Worm (Caenorhabditis elegans): ENCODE measurements around the gene srw-63.

srw-63 gene

ce11 chrIV:13979797-13980459 is 35.8 kb downstream of the srw-63 start, which contains the start of gene dnbp-1:
dnbp-1 (minus strand) TSS chrIV:13979847.
- no peak for TF ChIP-seq dmd-9 (GFP tag; IDR thresholded peaks at IDR 0.05)
- TF ChIP-seq egl-43 (GFP tag; IDR thresholded peaks at IDR 0.05): no peak
- TF ChIP-seq lin-15B (tag; optimal IDR thresholded peaks at IDR 0.05): no peak
- TF ChIP-seq mep-1 (tag; optimal IDR thresholded peaks at IDR 0.05): peak; percentile 88
- TF ChIP-seq nhr-10 (tag; optimal IDR thresholded peaks at IDR 0.05): no peak
- TF ChIP-seq nhr-41 (GFP tag; IDR thresholded peaks at IDR 0.05): no peak
- TF ChIP-seq hmg-1.1 (GFP tag; IDR thresholded peaks at IDR 0.05): no peak; the same call in 1 of the 2 replicates
- TF ChIP-seq nhr-28 (tag; optimal IDR thresholded peaks at IDR 0.05): peak; percentile 79
- TF ChIP-seq tag-97 (GFP tag; IDR thresholded peaks at IDR 0.05): no peak
- no peak for TF ChIP-seq unc-39 (tag; optimal IDR thresholded peaks at IDR 0.05)
- no peak for TF ChIP-seq cey-2 (tag; optimal IDR thresholded peaks at IDR 0.05; ENCODE audit: borderline replicate concordance, insufficient read depth)
- TF ChIP-seq tra-1 (GFP tag; IDR thresholded peaks at IDR 0.05): 0 out of 2 replicates have a peak, but pooled peaks have one; percentile 35
- no peak for TF ChIP-seq F26F4.8 (GFP tag; conservative IDR thresholded peaks at IDR 0.05)
- TF ChIP-seq mxl-3 (GFP tag; optimal IDR thresholded peaks at IDR 0.05): peak; percentile 73
- TF ChIP-seq zip-11 (GFP tag; IDR thresholded peaks at IDR 0.05): no peak
- peak; percentile 61 for TF ChIP-seq dpl-1 (GFP tag; optimal IDR thresholded peaks at IDR 0.05)
- peak; percentile 36 for TF ChIP-seq F37D6.2 (tag; optimal IDR thresholded peaks at IDR 0.05)
- TF ChIP-seq ZK546.5 (tag; optimal IDR thresholded peaks at IDR 0.05): no peak
- TF ChIP-seq lim-7 (GFP tag; IDR thresholded peaks at IDR 0.05): no peak
- no peak for TF ChIP-seq nhr-111 (GFP tag; optimal IDR thresholded peaks at IDR 0.05)
- no peak for TF ChIP-seq gei-8 (GFP tag; optimal IDR thresholded peaks at IDR 0.05)
- no peak for TF ChIP-seq Y75B8A.6 (GFP tag; IDR thresholded peaks at IDR 0.05)
- TF ChIP-seq lin-1 (GFP tag; IDR thresholded peaks at IDR 0.05): no peak
- TF ChIP-seq zfp-3 (GFP tag; conservative IDR thresholded peaks at IDR 0.05): no peak
- peak; percentile 79 for TF ChIP-seq nhr-6 (tag; optimal IDR thresholded peaks at IDR 0.05)
- TF ChIP-seq egl-27 (tag; optimal IDR thresholded peaks at IDR 0.05): no peak
- peak; percentile 78 for TF ChIP-seq hlh-30 (tag; optimal IDR thresholded peaks at IDR 0.05; ENCODE audit: insufficient read depth)
- no peak for TF ChIP-seq ceh-62 (tag; optimal IDR thresholded peaks at IDR 0.05)
- TF ChIP-seq lin-13 (GFP tag; optimal IDR thresholded peaks at IDR 0.05): peak; percentile 60
- no peak for TF ChIP-seq jun-1 (tag; optimal IDR thresholded peaks at IDR 0.05)
- TF ChIP-seq snpc-1.2 (GFP tag; IDR thresholded peaks at IDR 0.05): no peak
- peak in 1 of 2 experiments; percentile 6 for TF ChIP-seq daf-16 (GFP tag; optimal IDR thresholded peaks at IDR 0.05)
- TF ChIP-seq daf-16 (tag; optimal IDR thresholded peaks at IDR 0.05): no peak
- no peak for TF ChIP-seq pha-4 (GFP tag; IDR thresholded peaks at IDR 0.05)
- TF ChIP-seq pha-4 (tag; optimal IDR thresholded peaks at IDR 0.05): peak; percentile 55
- no peak for TF ChIP-seq D1046.2 (GFP tag; IDR thresholded peaks at IDR 0.05)
- TF ChIP-seq ZK337.2 (GFP tag; IDR thresholded peaks at IDR 0.05): no peak
- no peak for TF ChIP-seq Y105C5A.15 (GFP tag; IDR thresholded peaks at IDR 0.05)
- TF ChIP-seq dve-1 (tag; optimal IDR thresholded peaks at IDR 0.05; ENCODE audit: insufficient read depth): peak; percentile 50
- TF ChIP-seq aly-2 (tag; optimal IDR thresholded peaks at IDR 0.05): no peak
- no peak for TF ChIP-seq ceh-44 (GFP tag; IDR thresholded peaks at IDR 0.05)
- TF ChIP-seq T26A8.4 (GFP tag; IDR thresholded peaks at IDR 0.05): no peak
- TF ChIP-seq zag-1 (tag; optimal IDR thresholded peaks at IDR 0.05): no peak
- TF ChIP-seq vab-7 (GFP tag; IDR thresholded peaks at IDR 0.05): no peak
- no peak for TF ChIP-seq aha-1 (tag)
- TF ChIP-seq lin-38 (GFP tag; IDR thresholded peaks at IDR 0.05): peak; percentile 92
- no peak for TF ChIP-seq mxl-2 (GFP tag; conservative IDR thresholded peaks at IDR 0.05)
- TF ChIP-seq snpc-4 (tag; optimal IDR thresholded peaks at IDR 0.05): no peak
- TF ChIP-seq nhr-237 (tag; optimal IDR thresholded peaks at IDR 0.05): no peak
- TF ChIP-seq spr-3 (GFP tag; optimal IDR thresholded peaks at IDR 0.05): no peak
- TF ChIP-seq R02D3.7 (tag; optimal IDR thresholded peaks at IDR 0.05): no peak
- TF ChIP-seq mdt-29 (GFP tag; IDR thresholded peaks at IDR 0.05): no peak

Measured in whole organism, L4 larva.